Fruit fly (Drosophila melanogaster): ENCODE measurements around the gene CG15543.

- no peak for TF ChIP-seq psq (optimal IDR thresholded peaks at IDR 0.05)
- no peak for TF ChIP-seq insv (optimal IDR thresholded peaks at IDR 0.05)
- no peak for TF ChIP-seq h (optimal IDR thresholded peaks at IDR 0.05)
- no peak for TF ChIP-seq Myc (optimal IDR thresholded peaks at IDR 0.05)
These were observed 18.5 kb downstream of the CG15543 start for dm6 chr3R:30761140-30761539.
